Worm (Caenorhabditis elegans) whole organism, young adult: Measurements from ENCODE around the gene nlp-1.
A peak's percentile ranks its signal among the peaks of the same experiment; 100 is the strongest.

Experiments used
- B0336.3 ChIP-seq: fragments of 200-800 bp; sonication (Bioruptor generic); IDR thresholded peaks from 2 replicates; pipeline ENCODE4 v1.3.6; 2022; ENCODE audit warnings: missing genetic modification characterization, missing compliant biosample characterization
- F10E7.11 ChIP-seq: sonication (generic microtip); optimal IDR thresholded peaks from 2 replicates; lab custom pipeline; 2017; ENCODE audit warnings: mild to moderate bottlenecking, missing genetic modification characterization, moderate library complexity, missing compliant biosample characterization
- F23B12.7 ChIP-seq: sonication (generic microtip); optimal IDR thresholded peaks from 2 replicates; lab custom pipeline; 2017; ENCODE audit warnings: missing genetic modification characterization, mild to moderate bottlenecking, missing compliant biosample characterization, antibody characterized with exemption, moderate library complexity; ENCODE audit not compliant: insufficient read depth
- F37B4.10 ChIP-seq: fragments of 200-800 bp; sonication (Bioruptor generic); IDR thresholded peaks from 2 replicates; pipeline ENCODE4 v1.3.6; 2022; ENCODE audit warnings: missing genetic modification characterization, missing compliant biosample characterization
- F39B2.1 ChIP-seq: fragments of 200-800 bp; sonication (Bioruptor generic); IDR thresholded peaks from 2 replicates; pipeline ENCODE4 v1.3.6; 2022; ENCODE audit warnings: missing genetic modification reagents, missing genetic modification characterization, missing compliant biosample characterization
- F52B5.7 ChIP-seq: sonication (generic microtip); optimal IDR thresholded peaks from 2 replicates; lab custom pipeline; 2016; ENCODE audit warnings: mild to moderate bottlenecking, missing genetic modification characterization, missing compliant biosample characterization
- T07F8.4 ChIP-seq: sonication (generic microtip); optimal IDR thresholded peaks from 2 replicates; lab custom pipeline; 2016; ENCODE audit warnings: mild to moderate bottlenecking, missing genetic modification characterization, moderate library complexity, missing compliant biosample characterization
- T26A5.8 ChIP-seq: sonication (generic microtip); optimal IDR thresholded peaks from 2 replicates; lab custom pipeline; 2016; ENCODE audit warnings: missing genetic modification characterization, missing compliant biosample characterization
- Y53G8AR.9 ChIP-seq: fragments of 200-800 bp; sonication (Bioruptor generic); conservative IDR thresholded peaks from 2 replicates; pipeline ENCODE4 v1.3.6; 2022; ENCODE audit warnings: missing genetic modification reagents, missing genetic modification characterization, missing compliant biosample characterization
- Y56A3A.18 ChIP-seq: fragments of 200-800 bp; sonication (Bioruptor generic); IDR thresholded peaks from 2 replicates; pipeline ENCODE4 v1.3.6; 2022; ENCODE audit warnings: missing genetic modification reagents, missing genetic modification characterization, missing compliant biosample characterization
- Y67H2A.10 ChIP-seq: fragments of 200-800 bp; sonication (Bioruptor generic); conservative IDR thresholded peaks from 2 replicates; pipeline ENCODE4 v1.3.6; 2022; ENCODE audit warnings: missing genetic modification reagents, missing genetic modification characterization, missing compliant biosample characterization
- ZK185.1 ChIP-seq: sonication (generic microtip); optimal IDR thresholded peaks from 2 replicates; lab custom pipeline; 2016; ENCODE audit warnings: mild to moderate bottlenecking, missing genetic modification characterization, missing compliant biosample characterization; ENCODE audit not compliant: poor library complexity, severe bottlenecking
- akir-1 ChIP-seq: fragments of 200-800 bp; sonication (Bioruptor generic); optimal IDR thresholded peaks from 2 replicates; lab custom pipeline; 2018; ENCODE audit warnings: mild to moderate bottlenecking, missing genetic modification characterization, moderate library complexity, missing compliant biosample characterization
- atf-7 ChIP-seq: sonication (generic microtip); optimal IDR thresholded peaks from 2 replicates; lab custom pipeline; 2017; ENCODE audit warnings: mild to moderate bottlenecking, missing genetic modification characterization, missing compliant biosample characterization
- bed-1 ChIP-seq: fragments of 200-800 bp; sonication (Bioruptor generic); IDR thresholded peaks from 2 replicates; pipeline ENCODE4 v1.3.6; 2022; ENCODE audit warnings: missing genetic modification reagents, missing genetic modification characterization, missing compliant biosample characterization
- bed-2 ChIP-seq: fragments of 200-800 bp; sonication (Bioruptor generic); IDR thresholded peaks from 2 replicates; pipeline ENCODE4 v1.3.6; 2022; ENCODE audit warnings: missing genetic modification reagents, missing genetic modification characterization, missing compliant biosample characterization
- cebp-2 ChIP-seq: fragments of 200-800 bp; sonication (Bioruptor generic); IDR thresholded peaks from 2 replicates; pipeline ENCODE4 v1.3.6; 2022; ENCODE audit warnings: missing genetic modification characterization, missing compliant biosample characterization
- ceh-27 ChIP-seq: fragments of 200-800 bp; sonication (Bioruptor generic); optimal IDR thresholded peaks from 2 replicates; lab custom pipeline; 2018; ENCODE audit warnings: mild to moderate bottlenecking, missing genetic modification characterization, moderate library complexity, missing compliant biosample characterization
- ceh-40 ChIP-seq: fragments of 200-800 bp; sonication (Bioruptor generic); IDR thresholded peaks from 2 replicates; pipeline ENCODE4 v1.3.6; 2022; ENCODE audit warnings: missing genetic modification characterization, missing compliant biosample characterization
- die-1 ChIP-seq: sonication (generic microtip); optimal IDR thresholded peaks from 2 replicates; lab custom pipeline; 2016; ENCODE audit warnings: missing genotype, mild to moderate bottlenecking, missing genetic modification characterization, missing compliant biosample characterization
- dpff-1 ChIP-seq: sonication (generic microtip); optimal IDR thresholded peaks from 2 replicates; lab custom pipeline; 2017; ENCODE audit warnings: mild to moderate bottlenecking, missing genetic modification characterization, missing compliant biosample characterization
- egl-44 ChIP-seq: fragments of 200-800 bp; sonication (Bioruptor generic); IDR thresholded peaks from 2 replicates; pipeline ENCODE4 v1.3.6; 2022; ENCODE audit warnings: missing genetic modification reagents, missing genetic modification characterization, missing compliant biosample characterization
- egrh-3 ChIP-seq: fragments of 200-800 bp; sonication (Bioruptor generic); IDR thresholded peaks from 2 replicates; pipeline ENCODE4 v1.3.6; 2022; ENCODE audit warnings: missing genetic modification reagents, missing genetic modification characterization, missing compliant biosample characterization
- ekl-4 ChIP-seq: fragments of 200-800 bp; sonication (Bioruptor generic); IDR thresholded peaks from 2 replicates; pipeline ENCODE4 v1.3.6; 2022; ENCODE audit warnings: missing genetic modification reagents, missing genetic modification characterization, missing compliant biosample characterization
- him-1 ChIP-seq: sonication (generic microtip); optimal IDR thresholded peaks from 2 replicates; lab custom pipeline; 2016; ENCODE audit warnings: missing genotype, missing genetic modification reagents, missing genetic modification characterization, missing compliant biosample characterization
- hmg-1.2 ChIP-seq: fragments of 200-800 bp; sonication (Bioruptor generic); IDR thresholded peaks from 2 replicates; pipeline ENCODE4 v1.3.6; 2022; ENCODE audit warnings: missing genetic modification reagents, missing genetic modification characterization, missing compliant biosample characterization
- hsf-1 ChIP-seq: fragments of 200-800 bp; sonication (Bioruptor generic); IDR thresholded peaks from 2 replicates; pipeline ENCODE4 v1.3.6; 2022; ENCODE audit warnings: missing genetic modification reagents, missing genetic modification characterization, missing compliant biosample characterization
- lag-1 ChIP-seq: fragments of 200-800 bp; sonication (Bioruptor generic); IDR thresholded peaks from 2 replicates; pipeline ENCODE4 v1.3.6; 2022; ENCODE audit warnings: missing genetic modification reagents, missing genetic modification characterization, missing compliant biosample characterization
- lin-40 ChIP-seq: sonication (generic microtip); optimal IDR thresholded peaks from 2 replicates; lab custom pipeline; 2016; ENCODE audit warnings: missing genetic modification characterization, mild to moderate bottlenecking, missing compliant biosample characterization, missing genotype, missing genetic modification reagents
- lsy-27 ChIP-seq: sonication (generic microtip); optimal IDR thresholded peaks from 2 replicates; lab custom pipeline; 2017; ENCODE audit warnings: missing genetic modification characterization, mild to moderate bottlenecking, missing compliant biosample characterization, antibody characterized with exemption, missing genotype, borderline replicate concordance; ENCODE audit not compliant: insufficient read depth
- madf-10 ChIP-seq: sonication (generic microtip); optimal IDR thresholded peaks from 2 replicates; lab custom pipeline; 2016; ENCODE audit warnings: mild to moderate bottlenecking, missing genetic modification characterization, missing compliant biosample characterization
- madf-3 ChIP-seq: fragments of 200-800 bp; sonication (Bioruptor generic); IDR thresholded peaks from 2 replicates; pipeline ENCODE4 v1.3.6; 2022; ENCODE audit warnings: missing genetic modification reagents, missing genetic modification characterization, missing compliant biosample characterization
- mxl-1 ChIP-seq: sonication (generic microtip); optimal IDR thresholded peaks from 2 replicates; lab custom pipeline; 2016; ENCODE audit warnings: missing genetic modification characterization, missing compliant biosample characterization
- nhr-120 ChIP-seq: fragments of 200-800 bp; sonication (Bioruptor generic); IDR thresholded peaks from 2 replicates; pipeline ENCODE4 v1.3.6; 2022; ENCODE audit warnings: missing genetic modification characterization, missing compliant biosample characterization
- nhr-27 ChIP-seq: fragments of 200-800 bp; sonication (Bioruptor generic); optimal IDR thresholded peaks from 2 replicates; lab custom pipeline; 2018; ENCODE audit warnings: mild to moderate bottlenecking, missing genetic modification characterization, moderate library complexity, missing compliant biosample characterization
- nhr-90 ChIP-seq: sonication (generic microtip); optimal IDR thresholded peaks from 2 replicates; lab custom pipeline; 2016; ENCODE audit warnings: missing genotype, mild to moderate bottlenecking, missing genetic modification characterization, missing compliant biosample characterization
- pbrm-1 ChIP-seq: fragments of 200-800 bp; sonication (Bioruptor generic); IDR thresholded peaks from 2 replicates; pipeline ENCODE4 v1.3.6; 2022; ENCODE audit warnings: missing genetic modification reagents, missing genetic modification characterization, missing compliant biosample characterization
- rcor-1 ChIP-seq: fragments of 200-800 bp; sonication (Bioruptor generic); IDR thresholded peaks from 2 replicates; pipeline ENCODE4 v1.3.6; 2022; ENCODE audit warnings: missing genetic modification reagents, missing genetic modification characterization, missing compliant biosample characterization
- repo-1 ChIP-seq: sonication (generic microtip); optimal IDR thresholded peaks from 2 replicates; lab custom pipeline; 2017; ENCODE audit warnings: mild to moderate bottlenecking, missing genetic modification characterization, missing compliant biosample characterization
- rpc-1 ChIP-seq, 2 experiments: fragments of 150-350 bp in 1 of 2; sonication (generic microtip) in 1 of 2; optimal IDR thresholded peaks; 2 replicates each; lab custom pipeline; 2014 to 2018; ENCODE audit warnings: missing biosample characterization in 1 of 2, missing genetic modification characterization in 1 of 2, missing genetic modification reagents in 1 of 2, missing genotype in 1 of 2
- snpc-1.3 ChIP-seq: sonication (generic microtip); optimal IDR thresholded peaks from 2 replicates; lab custom pipeline; 2017; ENCODE audit warnings: missing genetic modification characterization, mild to moderate bottlenecking, missing compliant biosample characterization, antibody characterized with exemption, moderate library complexity, missing genotype, missing genetic modification reagents; ENCODE audit not compliant: insufficient read depth
- somi-1 ChIP-seq: fragments of 200-800 bp; sonication (Bioruptor generic); optimal IDR thresholded peaks from 2 replicates; lab custom pipeline; 2018; ENCODE audit warnings: mild to moderate bottlenecking, missing genetic modification characterization, missing compliant biosample characterization
- tbx-9 ChIP-seq: sonication (generic microtip); optimal IDR thresholded peaks from 2 replicates; lab custom pipeline; 2016; ENCODE audit warnings: borderline replicate concordance, missing genetic modification characterization, inconsistent platforms, missing compliant biosample characterization
- unc-130 ChIP-seq: sonication (generic microtip); optimal IDR thresholded peaks from 2 replicates; lab custom pipeline; 2016; ENCODE audit warnings: missing genetic modification reagents, missing genetic modification characterization, missing compliant biosample characterization
- xnd-1 ChIP-seq: sonication (generic microtip); optimal IDR thresholded peaks from 2 replicates; lab custom pipeline; 2016; ENCODE audit warnings: missing genotype, missing genetic modification reagents, missing genetic modification characterization, missing compliant biosample characterization
- zim-3 ChIP-seq: sonication (generic microtip); optimal IDR thresholded peaks from 2 replicates; lab custom pipeline; 2017; ENCODE audit warnings: mild to moderate bottlenecking, missing genetic modification characterization, moderate library complexity, missing compliant biosample characterization
- ztf-18 ChIP-seq: sonication (generic microtip); optimal IDR thresholded peaks from 2 replicates; lab custom pipeline; 2016; ENCODE audit warnings: missing genotype, mild to moderate bottlenecking, missing genetic modification characterization, missing compliant biosample characterization
- ztf-26 ChIP-seq: sonication (generic microtip); optimal IDR thresholded peaks from 2 replicates; lab custom pipeline; 2017; ENCODE audit warnings: missing genetic modification characterization, missing compliant biosample characterization

Gene nlp-1

ce11 chrX:3697623-3698022 lies 29.8 kb upstream of the nlp-1 start (continued):
- TF ChIP-seq rpc-1 (optimal IDR thresholded peaks at IDR 0.05; lab: Kevin White, UChicago) (peak; percentile 95), rpc-1 (tag; optimal IDR thresholded peaks at IDR 0.05; lab: Kevin White, UChicago) (peak; percentile 97), tbx-9 (tag; lab: Kevin White, UChicago) (no peak), ztf-26 (tag; lab: Kevin White, UChicago) (peak; percentile 62), lsy-27 (tag; lab: Kevin White, UChicago) (peak; percentile 78), lin-40 (tag; lab: Kevin White, UChicago) (peak; percentile 74), zim-3 (peak; percentile 65), egrh-3 (peak; percentile 67), dpff-1 (tag; lab: Kevin White, UChicago) (no peak), F37B4.10 (0 out of 2 replicates have a peak, but pooled peaks have one; percentile 75), atf-7 (peak; percentile 14), nhr-90 (tag; lab: Kevin White, UChicago) (peak; percentile 91), bed-2 (GFP tag; lab: Robert Waterston, UW) (no peak), bed-1 (GFP tag; lab: Robert Waterston, UW) (0 out of 2 replicates have a peak, but pooled peaks have one; percentile 78), hmg-1.2 (GFP tag; lab: Robert Waterston, UW) (peak; percentile 89), rcor-1 (GFP tag; lab: Robert Waterston, UW) (peak; percentile 77), madf-3 (0 out of 2 replicates have a peak, but pooled peaks have one; percentile 6), egl-44 (GFP tag; lab: Robert Waterston, UW) (peak; percentile 70), Y56A3A.18 (GFP tag; lab: Robert Waterston, UW) (peak; percentile 80; the same call in 1 of the 2 replicates), unc-130 (GFP tag; lab: Kevin White, UChicago) (peak; percentile 50), pbrm-1 (GFP tag; lab: Robert Waterston, UW) (peak; percentile 93), T07F8.4 (peak; percentile 71), him-1 (tag; lab: Kevin White, UChicago) (peak; percentile 98), hsf-1 (GFP tag; lab: Robert Waterston, UW) (0 out of 2 replicates have a peak, but pooled peaks have one; percentile 50), Y53G8AR.9 (GFP tag; lab: Robert Waterston, UW) (no peak), Y67H2A.10 (GFP tag; lab: Robert Waterston, UW) (no peak), cebp-2 (GFP tag; lab: Robert Waterston, UW) (0 out of 2 replicates have a peak, but pooled peaks have one; percentile 55), F10E7.11 (tag; lab: Kevin White, UChicago) (peak; percentile 25), F39B2.1 (no peak), xnd-1 (tag; lab: Kevin White, UChicago) (no peak), ekl-4 (GFP tag; lab: Robert Waterston, UW) (peak; percentile 86), somi-1 (peak; percentile 76), B0336.3 (GFP tag; lab: Robert Waterston, UW) (peak; percentile 64), lag-1 (GFP tag; lab: Robert Waterston, UW) (no peak), die-1 (tag; lab: Kevin White, UChicago) (peak; percentile 95), akir-1 (GFP tag; lab: Kevin White, UChicago) (peak; percentile 56), madf-10 (tag; lab: Kevin White, UChicago) (peak; percentile 80), T26A5.8 (tag; lab: Kevin White, UChicago) (peak; percentile 58), ceh-27 (GFP tag; lab: Kevin White, UChicago) (peak; percentile 68), repo-1 (tag; lab: Kevin White, UChicago) (peak; percentile 54), F23B12.7 (tag; lab: Kevin White, UChicago) (peak; percentile 75), nhr-120 (no peak), ceh-40 (no peak), ztf-18 (tag; lab: Kevin White, UChicago) (peak; percentile 74), mxl-1 (tag; lab: Kevin White, UChicago) (peak; percentile 66), nhr-27 (tag; lab: Kevin White, UChicago) (no peak), snpc-1.3 (tag; lab: Kevin White, UChicago) (peak; percentile 80), ZK185.1 (tag; lab: Kevin White, UChicago) (peak; percentile 81), F52B5.7 (tag; lab: Kevin White, UChicago) (peak; percentile 73)
